Worm (Caenorhabditis elegans) whole organism, L3 larva: ENCODE measurements around the gene C45B11.6.

Experiments
- egl-27 ChIP-seq: sonication (generic microtip); optimal IDR thresholded peaks from 4 replicates; lab custom pipeline; 2017; ENCODE audit warnings: missing biosample characterization, missing genetic modification reagents, missing genetic modification characterization
- jun-1 ChIP-seq: fragments of 150-350 bp; optimal IDR thresholded peaks from 2 replicates; lab custom pipeline; 2014; ENCODE audit warnings: missing biosample characterization, missing genetic modification reagents, missing genetic modification characterization
- nfya-1 ChIP-seq: sonication (generic microtip); optimal IDR thresholded peaks from 2 replicates; lab custom pipeline; 2017; ENCODE audit warnings: missing genetic modification characterization, mild to moderate bottlenecking, missing compliant biosample characterization, antibody characterized with exemption, moderate library complexity; ENCODE audit not compliant: insufficient read depth
- nhr-11 ChIP-seq: fragments of 150-350 bp; optimal IDR thresholded peaks from 2 replicates; lab custom pipeline; 2014; ENCODE audit warnings: missing biosample characterization, missing genetic modification characterization
- nhr-28 ChIP-seq: fragments of 150-350 bp; optimal IDR thresholded peaks from 2 replicates; lab custom pipeline; 2014; ENCODE audit warnings: missing biosample characterization, missing genetic modification characterization
- pha-4 ChIP-seq: fragments of 150-350 bp; optimal IDR thresholded peaks from 2 replicates; lab custom pipeline; 2014; ENCODE audit warnings: missing biosample characterization, missing genetic modification reagents, missing genetic modification characterization
- tbx-2 ChIP-seq: sonication (generic microtip); optimal IDR thresholded peaks from 2 replicates; lab custom pipeline; 2016; ENCODE audit warnings: mild to moderate bottlenecking, missing genetic modification characterization, missing compliant biosample characterization
- unc-62 ChIP-seq: fragments of 150-350 bp; sonication (generic microtip); optimal IDR thresholded peaks from 4 replicates; lab custom pipeline; 2014; ENCODE audit warnings: missing biosample characterization, missing genetic modification reagents, missing genetic modification characterization
- ztf-11 ChIP-seq: fragments of 150-350 bp; optimal IDR thresholded peaks from 2 replicates; lab custom pipeline; 2014; ENCODE audit warnings: missing biosample characterization, missing genetic modification characterization

- TF ChIP-seq egl-27 (tag; lab: Kevin White, UChicago) (no peak), unc-62 (GFP tag; lab: Kevin White, UChicago) (no peak), nhr-28 (tag; lab: Kevin White, UChicago) (no peak), jun-1 (tag; lab: Kevin White, UChicago) (no peak), ztf-11 (tag; lab: Kevin White, UChicago) (no peak), nhr-11 (tag; lab: Kevin White, UChicago) (no peak), nfya-1 (tag; lab: Kevin White, UChicago) (peak; percentile 21), pha-4 (no peak), tbx-2 (tag; lab: Kevin White, UChicago) (no peak)
Observed at ce11 chrV:11034748-11035147, 9.1 kb upstream of the C45B11.6 start, which contains the start of gene pptr-2.
